Fruit fly (Drosophila melanogaster) whole organism, pupa: ENCODE results near the gene mRpL55.

ENCODE experiments used
- CG10348 ChIP-seq: fragments of 200-800 bp; sonication (Bioruptor generic); IDR thresholded peaks from 2 replicates; pipeline ENCODE4 v1.3.6; 2022; ENCODE audit warnings: missing biosample characterization, missing genetic modification characterization
- CG12605 ChIP-seq: fragments of 200-800 bp; sonication (Bioruptor generic); IDR thresholded peaks from 2 replicates; pipeline ENCODE4 v1.3.6; 2022; ENCODE audit warnings: missing biosample characterization, missing genetic modification characterization
- CG14655 ChIP-seq: fragments of 200-800 bp; sonication (Bioruptor generic); optimal IDR thresholded peaks from 3 replicates; lab custom pipeline; 2017; ENCODE audit warnings: mild to moderate bottlenecking, missing biosample characterization, missing genetic modification reagents, missing genetic modification characterization
- CG15710 ChIP-seq: fragments of 200-800 bp; sonication (Bioruptor generic); optimal IDR thresholded peaks from 2 replicates; lab custom pipeline; 2018; ENCODE audit warnings: missing biosample characterization, mild to moderate bottlenecking, missing genetic modification characterization, moderate library complexity
- CG17806 ChIP-seq: fragments of 200-800 bp; sonication (Bioruptor generic); optimal IDR thresholded peaks from 2 replicates; lab custom pipeline; 2018; ENCODE audit warnings: missing biosample characterization, mild to moderate bottlenecking, missing genetic modification characterization, moderate library complexity
- CG32121 ChIP-seq: fragments of 200-800 bp; sonication (Bioruptor generic); IDR thresholded peaks from 2 replicates; pipeline ENCODE4 v1.3.6; 2022; ENCODE audit warnings: missing biosample characterization, missing genetic modification characterization
- CG34367 ChIP-seq: fragments of 200-800 bp; sonication (Bioruptor generic); optimal IDR thresholded peaks from 2 replicates; lab custom pipeline; 2018; ENCODE audit warnings: missing biosample characterization, mild to moderate bottlenecking, missing genetic modification characterization
- CG8301 ChIP-seq: fragments of 200-800 bp; sonication (Bioruptor generic); optimal IDR thresholded peaks from 2 replicates; lab custom pipeline; 2018; ENCODE audit warnings: missing biosample characterization, mild to moderate bottlenecking, missing genetic modification characterization
- CG9948 ChIP-seq: fragments of 200-800 bp; sonication (Bioruptor generic); optimal IDR thresholded peaks from 2 replicates; lab custom pipeline; 2018; ENCODE audit warnings: missing biosample characterization, mild to moderate bottlenecking, missing genetic modification characterization, moderate library complexity
- D1 ChIP-seq: fragments of 200-800 bp; sonication (Bioruptor generic); optimal IDR thresholded peaks from 2 replicates; lab custom pipeline; 2018; ENCODE audit warnings: missing biosample characterization, mild to moderate bottlenecking, missing genetic modification characterization, moderate library complexity
- Pif1A ChIP-seq: fragments of 200-800 bp; sonication (Bioruptor generic); optimal IDR thresholded peaks from 3 replicates; lab custom pipeline; 2016; ENCODE audit warnings: missing biosample characterization, missing genetic modification characterization
- Snoo ChIP-seq: fragments of 200-800 bp; sonication (Bioruptor generic); optimal IDR thresholded peaks from 3 replicates; lab custom pipeline; 2017; ENCODE audit warnings: missing biosample characterization, mild to moderate bottlenecking, missing genetic modification characterization, inconsistent platforms
- gl ChIP-seq: fragments of 200-800 bp; sonication (Bioruptor generic); optimal IDR thresholded peaks from 2 replicates; lab custom pipeline; 2018; ENCODE audit warnings: missing biosample characterization, mild to moderate bottlenecking, missing genetic modification characterization

DNA sequence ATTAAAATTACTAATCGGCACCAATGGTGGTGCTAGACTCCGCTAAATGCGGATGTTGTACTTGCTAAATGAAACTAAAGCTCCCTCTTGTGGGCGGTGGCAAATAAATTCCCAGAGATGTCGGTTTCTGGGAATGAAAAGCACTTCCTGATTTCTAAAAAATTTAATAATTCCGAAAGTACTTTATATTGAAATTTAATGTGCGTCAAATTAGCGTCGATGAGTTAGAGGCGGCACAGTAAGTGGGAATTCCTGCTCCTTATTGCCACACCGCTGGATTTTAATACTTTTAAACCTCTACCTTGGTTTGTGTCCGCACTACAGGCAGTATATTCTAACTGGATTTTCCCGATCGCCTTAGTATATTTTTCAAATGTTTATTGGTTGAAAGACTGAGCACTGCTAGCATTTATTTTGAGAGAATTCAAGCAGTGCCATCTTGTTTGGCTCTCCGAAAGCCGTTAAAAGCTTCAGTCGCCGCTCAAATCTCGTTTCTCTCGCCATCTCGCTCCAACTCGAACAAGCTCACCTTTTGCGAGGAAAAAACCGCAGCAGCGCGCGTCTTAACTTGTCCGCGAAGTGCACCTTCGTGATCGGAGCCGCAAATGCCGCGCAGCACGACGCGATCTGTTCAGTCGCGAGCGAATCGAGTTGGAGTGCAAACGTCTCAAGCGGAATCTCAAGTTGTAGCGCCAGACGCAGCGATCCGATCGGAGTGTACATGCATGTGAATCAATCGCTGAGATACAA, 1.8 kb upstream of the mRpL55 start, which contains the start of gene CG6040:
- TF ChIP-seq CG34367 (tag; lab: Kevin White, UChicago) (no peak), CG14655 (no peak), CG17806 (tag; lab: Kevin White, UChicago) (no peak), gl (tag; lab: Kevin White, UChicago) (no peak), CG10348 (GFP tag; lab: Robert Waterston, UW) (no peak), CG8301 (tag; lab: Kevin White, UChicago) (no peak), CG32121 (peak; percentile 42; the same call in 1 of the 2 replicates), Pif1A (GFP tag; lab: Kevin White, UChicago) (no peak), CG15710 (tag; lab: Kevin White, UChicago) (no peak), CG9948 (no peak), CG12605 (peak; percentile 61; the same call in 1 of the 2 replicates), D1 (tag; lab: Kevin White, UChicago) (no peak), Snoo (tag; lab: Kevin White, UChicago) (no peak)
